Worm (Caenorhabditis elegans) whole organism, L2 larva: ENCODE data around the gene B0228.6.

Experiments
- C34F6.9 ChIP-seq: fragments of 150-350 bp; optimal IDR thresholded peaks from 2 replicates; lab custom pipeline; 2014; ENCODE audit warnings: missing biosample characterization, missing genetic modification characterization
- F13H6.1 ChIP-seq: sonication (generic microtip); optimal IDR thresholded peaks from 2 replicates; lab custom pipeline; 2016; ENCODE audit warnings: missing genetic modification characterization, missing compliant biosample characterization
- R02D3.7 ChIP-seq: fragments of 150-350 bp; optimal IDR thresholded peaks from 2 replicates; lab custom pipeline; 2014; ENCODE audit warnings: missing biosample characterization, missing genetic modification characterization
- ZK546.5 ChIP-seq: sonication (generic microtip); optimal IDR thresholded peaks from 2 replicates; lab custom pipeline; 2017; ENCODE audit warnings: missing biosample characterization, missing genetic modification characterization
- aly-2 ChIP-seq: fragments of 150-350 bp; optimal IDR thresholded peaks from 2 replicates; lab custom pipeline; 2014; ENCODE audit warnings: missing biosample characterization, missing genetic modification characterization
- ceh-82 ChIP-seq: fragments of 150-350 bp; optimal IDR thresholded peaks from 2 replicates; lab custom pipeline; 2014; ENCODE audit warnings: missing biosample characterization, missing genetic modification characterization
- crh-2 ChIP-seq: sonication (generic microtip); optimal IDR thresholded peaks from 2 replicates; lab custom pipeline; 2017; ENCODE audit warnings: missing biosample characterization, missing genetic modification characterization
- egl-27 ChIP-seq: sonication (generic microtip); optimal IDR thresholded peaks from 3 replicates; lab custom pipeline; 2017; ENCODE audit warnings: missing biosample characterization, missing genetic modification reagents, missing genetic modification characterization
- fos-1 ChIP-seq: fragments of 150-350 bp; optimal IDR thresholded peaks from 2 replicates; lab custom pipeline; 2014; ENCODE audit warnings: missing biosample characterization, missing genetic modification characterization
- gmeb-1 ChIP-seq: fragments of 150-350 bp; optimal IDR thresholded peaks from 2 replicates; lab custom pipeline; 2014; ENCODE audit warnings: missing biosample characterization, missing genetic modification characterization
- lin-11 ChIP-seq: fragments of 150-350 bp; sonication (generic microtip); optimal IDR thresholded peaks from 2 replicates; lab custom pipeline; 2014; ENCODE audit warnings: missing biosample characterization, missing genetic modification characterization, inconsistent platforms, mixed read lengths
- lsy-2 ChIP-seq, 2 experiments: fragments of 150-350 bp in 1 of 2; sonication (generic microtip) in 1 of 2; optimal IDR thresholded peaks; 2 replicates each; lab custom pipeline; 2014 to 2017; ENCODE audit warnings: missing biosample characterization in 2 of 2, missing genetic modification characterization in 2 of 2
- mab-5 ChIP-seq: fragments of 150-350 bp; optimal IDR thresholded peaks from 2 replicates; lab custom pipeline; 2014; ENCODE audit warnings: missing biosample characterization, missing genetic modification characterization
- mbf-1 ChIP-seq: sonication (generic microtip); optimal IDR thresholded peaks from 2 replicates; lab custom pipeline; 2017; ENCODE audit warnings: missing biosample characterization, missing genetic modification characterization
- mdl-1 ChIP-seq, 2 experiments: fragments of 150-350 bp in 1 of 2; sonication (generic microtip) in 1 of 2; optimal IDR thresholded peaks; 2 replicates each; lab custom pipeline; 2017; ENCODE audit warnings: missing biosample characterization in 2 of 2, missing genetic modification characterization in 2 of 2
- nhr-11 ChIP-seq: fragments of 150-350 bp; optimal IDR thresholded peaks from 2 replicates; lab custom pipeline; 2014; ENCODE audit warnings: missing biosample characterization, missing genetic modification characterization
- nhr-12 ChIP-seq: fragments of 150-350 bp; optimal IDR thresholded peaks from 2 replicates; lab custom pipeline; 2014; ENCODE audit warnings: missing biosample characterization, missing genetic modification characterization
- nhr-129 ChIP-seq: fragments of 150-350 bp; optimal IDR thresholded peaks from 2 replicates; lab custom pipeline; 2014; ENCODE audit warnings: missing biosample characterization, missing genetic modification characterization
- nhr-21 ChIP-seq: fragments of 150-350 bp; optimal IDR thresholded peaks from 2 replicates; lab custom pipeline; 2014; ENCODE audit warnings: missing biosample characterization, missing genetic modification characterization
- nhr-25 ChIP-seq: fragments of 150-350 bp; sonication (generic microtip); optimal IDR thresholded peaks from 3 replicates; lab custom pipeline; 2014; ENCODE audit warnings: missing biosample characterization, missing genetic modification characterization
- nhr-6 ChIP-seq: fragments of 150-350 bp; optimal IDR thresholded peaks from 2 replicates; lab custom pipeline; 2014; ENCODE audit warnings: missing biosample characterization, missing genetic modification characterization
- sem-4 ChIP-seq: fragments of 150-350 bp; optimal IDR thresholded peaks from 2 replicates; lab custom pipeline; 2014; ENCODE audit warnings: missing biosample characterization, missing genetic modification reagents, missing genetic modification characterization
- skn-1 ChIP-seq: sonication (generic microtip); optimal IDR thresholded peaks from 2 replicates; lab custom pipeline; 2017; ENCODE audit warnings: missing biosample characterization, missing genetic modification characterization
- sma-3 ChIP-seq: sonication (generic microtip); optimal IDR thresholded peaks from 2 replicates; lab custom pipeline; 2016; ENCODE audit warnings: missing genetic modification reagents, missing genetic modification characterization, missing compliant biosample characterization
- sma-9 ChIP-seq, 2 experiments: fragments of 150-350 bp in 1 of 2; sonication (generic microtip) in 1 of 2; optimal IDR thresholded peaks; 2 replicates each; lab custom pipeline; 2014 to 2016; ENCODE audit warnings: missing genetic modification characterization in 2 of 2, mild to moderate bottlenecking in 1 of 2, missing biosample characterization in 1 of 2, missing compliant biosample characterization in 1 of 2, missing genetic modification reagents in 1 of 2, moderate library complexity in 1 of 2
- snpc-4 ChIP-seq: fragments of 150-350 bp; optimal IDR thresholded peaks from 2 replicates; lab custom pipeline; 2014; ENCODE audit warnings: missing biosample characterization, missing genetic modification characterization
- unc-39 ChIP-seq: fragments of 150-350 bp; optimal IDR thresholded peaks from 2 replicates; lab custom pipeline; 2014; ENCODE audit warnings: missing biosample characterization, missing genetic modification characterization
- unc-55 ChIP-seq: fragments of 150-350 bp; sonication (generic microtip); optimal IDR thresholded peaks from 3 replicates; lab custom pipeline; 2014; ENCODE audit warnings: missing biosample characterization, missing genetic modification reagents, missing genetic modification characterization
- unc-62 ChIP-seq: fragments of 150-350 bp; optimal IDR thresholded peaks from 2 replicates; lab custom pipeline; 2014; ENCODE audit warnings: missing biosample characterization, missing genetic modification reagents, missing genetic modification characterization
- ztf-1 ChIP-seq: fragments of 200-800 bp; sonication (Bioruptor generic); conservative IDR thresholded peaks from 2 replicates; pipeline ENCODE4 v1.3.6; 2022; ENCODE audit warnings: missing genetic modification characterization, missing compliant biosample characterization
- ztf-11 ChIP-seq: sonication (generic microtip); optimal IDR thresholded peaks from 2 replicates; lab custom pipeline; 2017; ENCODE audit warnings: missing biosample characterization, missing genetic modification characterization
- ztf-4 ChIP-seq: fragments of 150-350 bp; optimal IDR thresholded peaks from 2 replicates; lab custom pipeline; 2014; ENCODE audit warnings: missing biosample characterization, missing genetic modification characterization

Gene B0228.6

DNA sequence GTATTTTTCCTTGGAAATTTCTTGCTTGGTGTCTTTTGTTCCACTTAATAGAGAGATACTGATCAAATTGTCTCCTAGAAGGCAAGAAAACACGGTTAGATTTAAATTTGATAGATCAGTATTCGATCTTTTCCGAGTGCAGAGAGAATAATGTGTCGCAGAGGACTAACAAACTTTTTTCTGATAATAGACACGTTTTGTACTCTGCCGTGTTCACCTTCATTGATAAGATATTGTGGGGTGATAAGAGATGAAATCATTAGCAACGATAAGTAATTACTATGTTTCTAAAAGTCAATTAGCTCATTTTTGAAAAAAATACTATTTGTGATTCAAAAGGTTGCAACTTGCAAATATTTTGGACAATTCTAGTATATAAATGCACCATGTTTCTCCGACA is 21.7 kb upstream of the B0228.6 start:
- TF ChIP-seq unc-55 (GFP tag; lab: Kevin White, UChicago) (no peak), fos-1 (tag; lab: Kevin White, UChicago) (peak; percentile 82), nhr-11 (no peak), nhr-21 (peak; percentile 2), gmeb-1 (tag; lab: Kevin White, UChicago) (peak; percentile 12), egl-27 (tag; lab: Kevin White, UChicago) (peak; percentile 29), crh-2 (peak; percentile 50), sma-9 (GFP tag; optimal IDR thresholded peaks at IDR 0.05; lab: Kevin White, UChicago) (peak; percentile 85), sma-9 (tag; optimal IDR thresholded peaks at IDR 0.05; lab: Kevin White, UChicago) (no peak), sma-3 (GFP tag; lab: Kevin White, UChicago) (peak; percentile 2), snpc-4 (no peak)

DNA sequence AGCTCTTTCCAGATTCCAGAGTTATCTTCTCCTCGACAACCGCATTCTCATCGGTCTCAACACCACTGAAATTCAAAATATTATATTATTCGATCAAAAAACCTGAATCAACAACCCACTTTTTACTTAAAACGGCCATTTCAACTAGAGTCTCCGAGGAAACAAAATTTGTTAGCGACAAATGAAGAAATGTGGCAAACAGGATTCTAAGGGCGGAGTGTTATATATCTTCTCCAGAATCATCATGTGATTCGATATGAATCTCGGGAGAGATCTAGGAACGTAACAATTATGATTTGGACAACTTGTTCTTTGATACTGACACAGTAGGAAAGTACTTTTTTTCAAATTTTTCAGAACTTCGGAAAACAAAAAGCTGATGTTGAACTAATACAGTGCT is 21.3 kb upstream of the B0228.6 start:
- TF ChIP-seq mbf-1 = no peak
- no peak for TF ChIP-seq egl-27 (tag; lab: Kevin White, UChicago)
- no peak for TF ChIP-seq nhr-21
- peak; percentile 21 for TF ChIP-seq nhr-25
- TF ChIP-seq ztf-11 (tag; lab: Kevin White, UChicago) = no peak
- no peak for TF ChIP-seq lsy-2 (tag; optimal IDR thresholded peaks at IDR 0.05; lab: Kevin White, UChicago)
- TF ChIP-seq ZK546.5 (tag; lab: Kevin White, UChicago) = no peak
- TF ChIP-seq, all 48 proteins: peak for 1

DNA sequence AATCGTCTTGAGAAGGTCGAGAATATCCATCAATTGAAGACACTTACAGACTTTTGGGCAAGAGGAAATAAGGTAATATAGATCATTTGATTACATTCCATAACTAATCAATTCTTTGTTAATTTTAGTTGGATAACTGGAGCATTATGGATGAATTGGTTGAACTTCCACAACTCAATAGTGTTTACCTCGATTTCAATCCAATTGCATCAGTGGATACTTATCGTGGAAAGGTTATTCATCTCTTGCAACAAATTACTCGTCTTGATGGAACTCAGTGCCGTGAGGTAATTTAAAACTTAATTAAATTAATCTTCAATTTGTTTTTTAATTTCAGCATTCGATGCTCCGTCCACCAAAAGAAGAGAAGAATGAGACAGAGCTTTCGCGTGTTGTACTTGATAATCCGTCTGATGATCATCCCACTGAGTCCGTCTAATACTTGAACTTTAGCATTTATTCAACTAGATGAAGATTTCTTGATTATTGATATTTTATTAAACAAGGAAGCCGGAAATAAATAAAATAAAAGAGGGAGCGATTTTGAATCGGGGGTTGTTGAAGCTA is 18.5 kb upstream of the B0228.6 start:
- TF ChIP-seq sma-3 (GFP tag; lab: Kevin White, UChicago) (peak; percentile 20), nhr-25 (peak; percentile 33), nhr-6 (tag; lab: Kevin White, UChicago) (no peak)

DNA sequence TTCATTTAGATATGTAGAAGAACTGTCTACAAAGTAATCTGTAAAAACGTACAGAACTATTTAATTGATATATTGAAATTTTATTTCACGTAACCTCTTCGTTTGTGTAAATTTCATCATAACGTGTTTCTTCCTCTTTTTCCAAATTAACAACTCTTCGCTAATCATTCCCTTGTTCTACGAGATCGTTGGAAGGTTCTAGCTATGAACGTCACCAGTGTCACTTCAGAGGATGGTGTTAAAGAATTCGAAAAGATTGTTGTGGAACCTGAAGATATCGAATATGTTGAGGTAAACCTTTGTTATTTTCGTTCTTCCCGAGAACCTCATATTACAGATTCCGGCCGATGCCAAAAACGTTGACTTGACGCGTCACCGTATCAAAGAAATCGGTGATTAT is 17.4 kb upstream of the B0228.6 start, which contains the start of gene C06A8.6:
Gene C06A8.6, plus strand, starts transcription at position 89 of the 400 bp plus-strand sequence.
- TF ChIP-seq nhr-25 (no peak), ztf-11 (tag; lab: Kevin White, UChicago) (no peak), crh-2 (no peak), mbf-1 (no peak), ztf-1 (GFP tag; lab: Robert Waterston, UW) (no peak), aly-2 (no peak), F13H6.1 (tag; lab: Kevin White, UChicago) (no peak), C34F6.9 (no peak), lsy-2 (tag; optimal IDR thresholded peaks at IDR 0.05; lab: Kevin White, UChicago) (no peak), mab-5 (tag; lab: Kevin White, UChicago) (no peak), ceh-82 (no peak), nhr-129 (no peak), lin-11 (no peak), sem-4 (no peak), ZK546.5 (tag; lab: Kevin White, UChicago) (no peak), mdl-1 (tag; optimal IDR thresholded peaks at IDR 0.05; lab: Kevin White, UChicago) (no peak), nhr-12 (no peak)

DNA sequence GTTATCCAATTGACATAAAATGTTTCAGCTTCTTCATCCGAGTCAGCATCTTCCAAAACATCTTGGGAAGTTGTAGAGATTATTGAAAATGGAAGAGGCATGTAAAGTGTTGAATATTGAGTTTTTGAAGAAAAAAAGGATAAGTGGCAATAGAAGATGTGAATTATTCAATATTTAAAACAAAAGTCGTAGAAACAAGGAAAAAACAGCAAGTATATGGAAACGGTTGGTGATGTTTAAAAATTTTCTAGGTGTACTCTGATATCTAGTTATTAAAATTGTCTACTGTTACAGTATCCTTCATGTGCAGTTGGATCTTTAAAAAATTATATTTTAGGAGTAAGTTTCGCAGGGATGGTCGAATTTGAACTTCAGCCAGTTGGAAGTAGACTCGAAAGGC is 17.0 kb upstream of the B0228.6 start, which contains the start of gene C06A8.8:
Gene C06A8.8, minus strand, starts transcription at position 101 of the 400 bp plus-strand sequence.
- TF ChIP-seq unc-55 (GFP tag; lab: Kevin White, UChicago) (no peak), nhr-6 (tag; lab: Kevin White, UChicago) (no peak), mab-5 (tag; lab: Kevin White, UChicago) (no peak), nhr-11 (no peak), nhr-129 (no peak), ZK546.5 (tag; lab: Kevin White, UChicago) (no peak)

DNA sequence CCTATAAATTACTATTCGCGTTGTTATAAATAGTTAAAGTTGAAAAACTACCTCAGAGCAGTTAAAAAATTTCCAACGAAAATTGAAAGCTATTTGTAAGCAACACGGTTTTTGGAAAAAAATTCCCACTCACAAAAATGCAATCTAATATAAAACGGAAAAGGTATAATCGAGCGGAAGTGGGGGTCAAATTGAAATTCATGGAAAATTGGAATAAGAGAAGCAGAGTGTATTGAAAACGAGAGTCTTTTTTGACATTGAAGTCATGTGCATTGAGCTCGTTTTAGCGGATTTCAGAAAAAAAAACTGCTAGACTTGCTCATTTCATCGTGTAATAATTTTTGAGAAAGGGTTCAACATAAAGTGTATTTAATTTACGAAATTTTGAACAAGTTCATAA is 15.3 kb upstream of the B0228.6 start:
- no peak for TF ChIP-seq sma-9 (GFP tag; optimal IDR thresholded peaks at IDR 0.05; lab: Kevin White, UChicago)
- TF ChIP-seq sma-9 (tag; optimal IDR thresholded peaks at IDR 0.05; lab: Kevin White, UChicago) = no peak
- TF ChIP-seq snpc-4 = no peak
- TF ChIP-seq lsy-2 (tag; optimal IDR thresholded peaks at IDR 0.05; lab: Kevin White, UChicago) = no peak
- TF ChIP-seq ztf-4 (tag; lab: Kevin White, UChicago) = no peak
- TF ChIP-seq gmeb-1 (tag; lab: Kevin White, UChicago) = no peak
- no peak for TF ChIP-seq F13H6.1 (tag; lab: Kevin White, UChicago)
- TF ChIP-seq unc-39 (tag; lab: Kevin White, UChicago) = no peak
- TF ChIP-seq skn-1 (tag; lab: Kevin White, UChicago) = no peak
- no peak for TF ChIP-seq mdl-1 (tag; optimal IDR thresholded peaks at IDR 0.05; lab: Kevin White, UChicago)
- TF ChIP-seq sma-3 (GFP tag; lab: Kevin White, UChicago) = no peak
- TF ChIP-seq crh-2 = no peak
- no peak for TF ChIP-seq unc-62 (GFP tag; lab: Kevin White, UChicago)
- TF ChIP-seq R02D3.7 (tag; lab: Kevin White, UChicago) = no peak
